Worm (Caenorhabditis elegans) whole organism, mixed stage, embryonic: Measurements from ENCODE around the gene npr-20.

ENCODE experiments used
- M03D4.4 ChIP-seq: sonication (generic microtip); optimal IDR thresholded peaks from 2 replicates; lab custom pipeline; 2017; ENCODE audit warnings: mild to moderate bottlenecking, missing genetic modification characterization, missing compliant biosample characterization
- bed-3 ChIP-seq: fragments of 200-800 bp; sonication (Bioruptor generic); optimal IDR thresholded peaks from 3 replicates; lab custom pipeline; 2018; ENCODE audit warnings: mild to moderate bottlenecking, missing genetic modification characterization, moderate library complexity, missing compliant biosample characterization
- blmp-1 ChIP-seq: fragments of 150-350 bp; optimal IDR thresholded peaks from 2 replicates; lab custom pipeline; 2014; ENCODE audit warnings: missing biosample characterization, missing genetic modification characterization
- ceh-39 ChIP-seq: fragments of 150-350 bp; optimal IDR thresholded peaks from 2 replicates; lab custom pipeline; 2014; ENCODE audit warnings: missing biosample characterization, missing genetic modification characterization
- ceh-83 ChIP-seq: fragments of 200-800 bp; sonication (Bioruptor generic); optimal IDR thresholded peaks from 2 replicates; lab custom pipeline; 2018; ENCODE audit warnings: mild to moderate bottlenecking, missing genetic modification characterization, missing compliant biosample characterization
- ces-1 ChIP-seq: fragments of 150-350 bp; optimal IDR thresholded peaks from 2 replicates; lab custom pipeline; 2014; ENCODE audit warnings: missing biosample characterization, missing genetic modification reagents, missing genetic modification characterization
- cnd-1 ChIP-seq: fragments of 200-800 bp; sonication (Bioruptor generic); optimal IDR thresholded peaks from 2 replicates; lab custom pipeline; 2018; ENCODE audit warnings: mild to moderate bottlenecking, missing genetic modification characterization, missing compliant biosample characterization
- drap-1 ChIP-seq: fragments of 200-800 bp; sonication (Bioruptor generic); optimal IDR thresholded peaks from 3 replicates; lab custom pipeline; 2018; ENCODE audit warnings: mild to moderate bottlenecking, missing genetic modification characterization, missing compliant biosample characterization
- elt-1 ChIP-seq: sonication (generic microtip); optimal IDR thresholded peaks from 2 replicates; lab custom pipeline; 2017; ENCODE audit warnings: missing genetic modification characterization, mild to moderate bottlenecking, missing compliant biosample characterization, antibody characterized with exemption, moderate library complexity, borderline replicate concordance; ENCODE audit not compliant: insufficient read depth
- elt-3 ChIP-seq: fragments of 150-350 bp; optimal IDR thresholded peaks from 2 replicates; lab custom pipeline; 2014; ENCODE audit warnings: missing biosample characterization, missing genetic modification characterization
- flh-1 ChIP-seq: fragments of 200-800 bp; sonication (Bioruptor generic); optimal IDR thresholded peaks from 2 replicates; lab custom pipeline; 2018; ENCODE audit warnings: mild to moderate bottlenecking, missing genetic modification characterization, moderate library complexity, missing compliant biosample characterization
- ham-2 ChIP-seq: fragments of 200-800 bp; sonication (Bioruptor generic); optimal IDR thresholded peaks from 2 replicates; lab custom pipeline; 2018; ENCODE audit warnings: mild to moderate bottlenecking, missing genetic modification characterization, missing compliant biosample characterization
- hlh-1 ChIP-seq: fragments of 150-350 bp; optimal IDR thresholded peaks from 2 replicates; lab custom pipeline; 2014; ENCODE audit warnings: missing biosample characterization, missing genetic modification reagents, missing genetic modification characterization
- lin-13 ChIP-seq: fragments of 150-350 bp; optimal IDR thresholded peaks from 2 replicates; lab custom pipeline; 2014; ENCODE audit warnings: missing biosample characterization, missing genetic modification characterization
- lin-32 ChIP-seq: fragments of 200-800 bp; sonication (Bioruptor generic); optimal IDR thresholded peaks from 2 replicates; lab custom pipeline; 2018; ENCODE audit warnings: mild to moderate bottlenecking, missing genetic modification characterization, missing compliant biosample characterization
- lsy-2 ChIP-seq: fragments of 150-350 bp; optimal IDR thresholded peaks from 2 replicates; lab custom pipeline; 2014; ENCODE audit warnings: missing biosample characterization, missing genetic modification characterization
- mab-5 ChIP-seq: fragments of 150-350 bp; optimal IDR thresholded peaks from 2 replicates; lab custom pipeline; 2014; ENCODE audit warnings: missing biosample characterization, missing genetic modification characterization
- mep-1 ChIP-seq: fragments of 150-350 bp; optimal IDR thresholded peaks from 2 replicates; lab custom pipeline; 2017; ENCODE audit warnings: missing biosample characterization, missing genetic modification reagents, missing genetic modification characterization, inconsistent platforms
- mls-2 ChIP-seq: sonication (generic microtip); optimal IDR thresholded peaks from 2 replicates; lab custom pipeline; 2016; ENCODE audit warnings: mild to moderate bottlenecking, missing genetic modification characterization, moderate library complexity, missing compliant biosample characterization
- nhr-12 ChIP-seq: fragments of 150-350 bp; optimal IDR thresholded peaks from 2 replicates; lab custom pipeline; 2014; ENCODE audit warnings: missing biosample characterization, missing genetic modification characterization
- nhr-237 ChIP-seq: fragments of 150-350 bp; optimal IDR thresholded peaks from 2 replicates; lab custom pipeline; 2014; ENCODE audit warnings: missing biosample characterization, missing genetic modification characterization
- nhr-28 ChIP-seq: fragments of 150-350 bp; optimal IDR thresholded peaks from 2 replicates; lab custom pipeline; 2014; ENCODE audit warnings: missing biosample characterization, missing genetic modification characterization
- nhr-76 ChIP-seq: sonication (generic microtip); optimal IDR thresholded peaks from 2 replicates; lab custom pipeline; 2017; ENCODE audit warnings: missing biosample characterization, missing genetic modification characterization
- pha-4 ChIP-seq: fragments of 150-350 bp; optimal IDR thresholded peaks from 2 replicates; lab custom pipeline; 2018; ENCODE audit warnings: missing biosample characterization, missing genetic modification reagents, missing genetic modification characterization
- sem-2 ChIP-seq: fragments of 200-800 bp; sonication (Bioruptor generic); optimal IDR thresholded peaks from 2 replicates; lab custom pipeline; 2018; ENCODE audit warnings: mild to moderate bottlenecking, missing genetic modification characterization, missing compliant biosample characterization
- sptf-1 ChIP-seq: sonication (generic microtip); optimal IDR thresholded peaks from 2 replicates; lab custom pipeline; 2017; ENCODE audit warnings: mild to moderate bottlenecking, missing genetic modification characterization, moderate library complexity, missing compliant biosample characterization
- tbx-8 ChIP-seq: fragments of 200-800 bp; sonication (Bioruptor generic); optimal IDR thresholded peaks from 2 replicates; lab custom pipeline; 2018; ENCODE audit warnings: mild to moderate bottlenecking, missing genetic modification characterization, moderate library complexity, missing compliant biosample characterization
- unc-120 ChIP-seq: sonication (generic microtip); optimal IDR thresholded peaks from 2 replicates; lab custom pipeline; 2017; ENCODE audit warnings: missing genetic modification characterization, missing compliant biosample characterization; ENCODE audit not compliant: poor library complexity, severe bottlenecking
- unc-39 ChIP-seq: fragments of 150-350 bp; optimal IDR thresholded peaks from 2 replicates; lab custom pipeline; 2014; ENCODE audit warnings: missing biosample characterization, missing genetic modification characterization
- unc-62 ChIP-seq: fragments of 150-350 bp; optimal IDR thresholded peaks from 2 replicates; lab custom pipeline; 2014; ENCODE audit warnings: missing biosample characterization, missing genetic modification reagents, missing genetic modification characterization
- zip-8 ChIP-seq: fragments of 150-350 bp; optimal IDR thresholded peaks from 2 replicates; lab custom pipeline; 2014; ENCODE audit warnings: missing biosample characterization, missing genetic modification characterization
- ztf-11 ChIP-seq: fragments of 150-350 bp; optimal IDR thresholded peaks from 2 replicates; lab custom pipeline; 2014; ENCODE audit warnings: missing biosample characterization, missing genetic modification characterization

Gene npr-20

DNA sequence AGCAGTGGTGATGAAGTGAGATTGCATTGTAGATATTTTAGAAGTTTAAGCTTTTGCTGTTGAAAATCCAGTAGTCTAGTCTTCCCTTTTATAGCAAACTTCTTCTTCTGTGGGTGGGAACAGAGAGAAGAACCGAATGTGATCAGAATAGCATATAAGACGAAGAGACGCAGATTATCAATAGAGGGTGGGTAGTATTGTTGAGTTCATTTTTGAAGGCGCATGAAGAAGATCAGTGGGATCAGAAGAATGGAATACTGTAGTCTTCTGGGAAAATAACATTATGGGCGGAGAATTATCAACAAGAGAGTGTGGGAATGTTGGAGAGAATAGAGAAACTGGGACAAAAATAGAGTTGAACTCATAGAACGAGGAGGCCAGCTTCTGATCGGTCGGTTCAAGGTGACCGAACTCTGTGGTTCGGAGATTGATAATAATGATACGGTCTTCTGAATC is 43.8 kb downstream of the npr-20 start, which contains the start of gene F46C5.1:
TSS of gene F46C5.1 (minus strand) at position 51 of the 456 bp plus-strand sequence.
- TF ChIP-seq lin-13 (tag; lab: Kevin White, UChicago) (no peak), ceh-39 (tag; lab: Kevin White, UChicago) (no peak), sem-2 (GFP tag; lab: Kevin White, UChicago) (no peak), nhr-76 (tag; lab: Kevin White, UChicago) (no peak), mep-1 (tag; lab: Kevin White, UChicago) (no peak), nhr-28 (tag; lab: Kevin White, UChicago) (no peak), elt-1 (no peak), cnd-1 (tag; lab: Kevin White, UChicago) (no peak), tbx-8 (GFP tag; lab: Kevin White, UChicago) (no peak), mls-2 (no peak), bed-3 (no peak), blmp-1 (no peak), ztf-11 (no peak), unc-62 (no peak), lsy-2 (tag; lab: Kevin White, UChicago) (no peak), pha-4 (no peak), ham-2 (GFP tag; lab: Kevin White, UChicago) (no peak), flh-1 (no peak), mab-5 (tag; lab: Kevin White, UChicago) (no peak)

DNA sequence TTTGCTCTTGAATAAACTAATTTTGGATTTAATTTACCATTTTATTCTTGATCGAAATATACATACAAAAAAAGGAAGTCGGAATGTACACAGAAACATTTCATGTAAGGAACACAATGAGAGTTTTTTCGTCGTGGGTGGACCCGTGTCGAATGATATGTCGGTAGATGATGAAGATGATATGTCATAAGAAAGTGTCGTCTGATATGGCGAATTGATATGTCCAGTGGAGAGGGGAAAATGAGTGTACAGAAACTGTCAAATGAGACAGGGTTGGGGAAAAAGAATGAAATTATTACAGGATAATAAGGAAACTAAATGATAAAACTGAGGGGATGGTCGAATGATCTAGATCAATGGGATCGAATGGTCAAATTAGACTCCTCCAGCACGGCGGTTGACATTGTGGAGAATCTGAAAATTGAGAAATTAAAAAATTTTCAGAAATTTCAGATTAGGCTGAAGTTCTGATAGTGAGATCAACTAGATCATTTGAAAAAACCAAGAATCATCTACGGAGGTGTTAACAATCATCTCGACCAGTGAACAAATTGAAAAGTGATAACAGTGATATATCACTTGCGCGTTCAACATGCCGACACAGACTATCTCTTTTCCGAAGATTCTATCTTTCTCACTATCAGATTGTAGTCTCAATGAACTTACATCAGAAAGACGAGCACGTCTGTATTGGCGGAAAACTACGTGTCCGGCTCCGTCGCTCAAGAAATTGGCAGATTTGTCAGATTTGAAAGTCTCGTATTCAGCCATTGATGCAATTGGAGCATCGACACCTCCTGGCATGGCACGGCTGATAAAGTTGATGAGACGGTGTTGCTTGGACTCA is 44.6 kb downstream of the npr-20 start:
- no peak for TF ChIP-seq sem-2 (GFP tag; lab: Kevin White, UChicago)
- TF ChIP-seq nhr-237 (tag; lab: Kevin White, UChicago) = no peak
- no peak for TF ChIP-seq mep-1 (tag; lab: Kevin White, UChicago)
- no peak for TF ChIP-seq nhr-28 (tag; lab: Kevin White, UChicago)
- TF ChIP-seq elt-3 (tag; lab: Kevin White, UChicago) = no peak
- TF ChIP-seq elt-1 = no peak
- TF ChIP-seq drap-1 (GFP tag; lab: Kevin White, UChicago) = no peak
- no peak for TF ChIP-seq lin-13 (tag; lab: Kevin White, UChicago)
- TF ChIP-seq ham-2 (GFP tag; lab: Kevin White, UChicago) = no peak
- no peak for TF ChIP-seq mls-2
- no peak for TF ChIP-seq unc-39
- no peak for TF ChIP-seq sptf-1
- TF ChIP-seq blmp-1 = no peak
- TF ChIP-seq unc-62 = no peak
- no peak for TF ChIP-seq ceh-39 (tag; lab: Kevin White, UChicago)

DNA sequence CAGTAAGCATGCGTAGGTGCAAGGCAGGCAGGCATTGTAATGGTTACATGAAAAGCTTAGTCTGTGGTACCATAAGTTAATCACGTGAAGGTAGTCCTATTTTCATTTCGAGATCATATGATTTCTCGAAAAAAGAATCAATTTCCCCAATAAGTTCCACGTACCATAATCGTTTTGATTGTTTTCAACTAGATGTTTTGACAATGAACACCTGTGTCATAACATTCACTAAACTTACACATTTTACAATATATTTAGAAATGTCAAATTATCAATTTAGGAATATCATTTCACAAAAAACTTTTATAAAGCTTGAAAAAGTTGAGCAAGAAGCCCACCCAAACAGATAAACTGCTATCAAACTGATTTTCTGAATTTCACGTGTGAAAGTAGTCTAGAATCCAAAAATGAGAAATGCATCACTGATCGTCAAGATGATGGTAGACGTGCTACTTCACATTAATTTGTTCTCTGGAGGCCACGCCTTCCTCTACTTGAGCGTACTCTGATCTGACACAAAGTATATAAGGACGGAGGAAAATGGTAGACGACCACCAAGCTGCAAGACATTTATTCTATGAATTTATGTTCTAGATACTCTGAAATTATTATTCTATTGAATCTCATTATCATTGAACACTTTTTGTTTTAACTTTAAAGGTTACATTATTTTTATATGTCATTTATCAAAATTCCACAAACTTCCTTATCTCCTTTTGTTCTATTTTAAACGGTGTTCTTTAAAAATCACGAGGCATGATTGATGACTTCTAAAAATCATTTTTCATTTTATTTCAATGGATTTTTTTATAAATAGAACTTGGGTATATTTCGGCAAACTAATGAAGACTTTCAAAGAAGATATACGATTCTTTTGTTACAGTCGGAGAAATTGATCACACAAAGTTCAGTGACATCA is 45.7 kb downstream of the npr-20 start, which contains the start of gene F46C5.10:
TSS of gene F46C5.10 (minus strand) at position 51 of the 919 bp plus-strand sequence.
- TF ChIP-seq sptf-1 (no peak), tbx-8 (GFP tag; lab: Kevin White, UChicago) (no peak), elt-3 (tag; lab: Kevin White, UChicago) (no peak), hlh-1 (tag; lab: Kevin White, UChicago) (no peak), lin-32 (GFP tag; lab: Kevin White, UChicago) (no peak), mab-5 (tag; lab: Kevin White, UChicago) (no peak), nhr-12 (no peak), unc-62 (no peak), pha-4 (no peak), mep-1 (tag; lab: Kevin White, UChicago) (no peak), unc-120 (tag; lab: Kevin White, UChicago) (no peak), unc-39 (no peak), ceh-83 (GFP tag; lab: Kevin White, UChicago) (no peak), lsy-2 (tag; lab: Kevin White, UChicago) (no peak)

DNA sequence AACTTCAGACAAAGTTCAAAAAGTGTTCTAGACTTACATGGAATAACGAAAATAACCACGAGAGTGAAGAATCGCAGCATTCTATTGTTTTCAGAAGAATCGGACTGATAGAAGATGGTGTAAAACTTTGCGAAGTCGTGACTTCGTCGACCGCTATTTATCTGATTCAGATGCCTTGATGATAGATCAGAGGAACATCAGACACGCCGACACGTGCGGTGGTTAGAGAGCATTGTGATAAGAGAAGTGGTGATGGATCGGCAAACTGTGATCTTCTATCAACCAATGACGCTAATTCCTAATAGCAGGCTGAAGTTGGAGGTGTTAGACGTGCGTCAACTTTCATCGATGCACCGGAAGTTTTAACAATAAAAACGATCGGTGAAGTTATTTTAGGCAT is 46.7 kb downstream of the npr-20 start:
- no peak for TF ChIP-seq hlh-1 (tag; lab: Kevin White, UChicago)
- no peak for TF ChIP-seq ceh-39 (tag; lab: Kevin White, UChicago)
- TF ChIP-seq M03D4.4 (tag; lab: Kevin White, UChicago) = no peak
- no peak for TF ChIP-seq zip-8 (tag; lab: Kevin White, UChicago)
- TF ChIP-seq sem-2 (GFP tag; lab: Kevin White, UChicago) = no peak
- TF ChIP-seq nhr-76 (tag; lab: Kevin White, UChicago) = no peak
- TF ChIP-seq blmp-1 = no peak
- TF ChIP-seq ceh-83 (GFP tag; lab: Kevin White, UChicago) = no peak
- TF ChIP-seq ztf-11 = no peak
- no peak for TF ChIP-seq bed-3
- no peak for TF ChIP-seq lin-32 (GFP tag; lab: Kevin White, UChicago)
- TF ChIP-seq mls-2 = no peak
- no peak for TF ChIP-seq ham-2 (GFP tag; lab: Kevin White, UChicago)
- TF ChIP-seq unc-39 = no peak
- TF ChIP-seq pha-4 = no peak
- TF ChIP-seq ces-1 (GFP tag; lab: Kevin White, UChicago) = no peak
- TF ChIP-seq, all 35 proteins: peak for 0
